Fruit fly (Drosophila melanogaster) whole organism, embryonic: ENCODE results near the gene frtz.

Experiments
- ATbp ChIP-seq: fragments of 200-800 bp; sonication (Bioruptor generic); optimal IDR thresholded peaks from 2 replicates; lab custom pipeline; 2017; ENCODE audit warnings: missing biosample characterization, mild to moderate bottlenecking, missing genetic modification characterization, missing genetic modification reagents
- Asciz ChIP-seq: fragments of 200-800 bp; sonication (Bioruptor generic); optimal IDR thresholded peaks from 2 replicates; lab custom pipeline; 2017; ENCODE audit warnings: missing biosample characterization, mild to moderate bottlenecking, missing genetic modification characterization, missing genetic modification reagents
- Awh ChIP-seq: fragments of 200-800 bp; sonication (Bioruptor generic); IDR thresholded peaks from 2 replicates; pipeline ENCODE4, ENCODE4 v1.3.6; 2022; ENCODE audit warnings: missing biosample characterization, missing genetic modification characterization
- B-H1 ChIP-seq: fragments of 200-800 bp; sonication (Bioruptor generic); IDR thresholded peaks from 3 replicates; pipeline ENCODE4 v1.3.6; 2022; ENCODE audit warnings: missing biosample characterization, missing genetic modification characterization
- CG11504 ChIP-seq: fragments of 200-800 bp; sonication (Bioruptor generic); optimal IDR thresholded peaks from 3 replicates; lab custom pipeline; 2019; ENCODE audit warnings: missing biosample characterization, mild to moderate bottlenecking, missing genetic modification characterization, moderate library complexity
- CG11696 ChIP-seq: fragments of 200-800 bp; sonication (Bioruptor generic); IDR thresholded peaks from 2 replicates; pipeline ENCODE4 v1.3.6; 2022; ENCODE audit warnings: missing biosample characterization, missing genetic modification characterization
- CG12299 ChIP-seq: fragments of 200-800 bp; sonication (Bioruptor generic); optimal IDR thresholded peaks from 2 replicates; lab custom pipeline; 2018; ENCODE audit warnings: missing biosample characterization, mild to moderate bottlenecking, missing genetic modification characterization
- CG12391 ChIP-seq: fragments of 200-800 bp; sonication (Bioruptor generic); optimal IDR thresholded peaks from 3 replicates; lab custom pipeline; 2018; ENCODE audit warnings: missing biosample characterization, mild to moderate bottlenecking, missing genetic modification characterization, moderate library complexity
- CG14441 ChIP-seq: fragments of 200-800 bp; sonication (Bioruptor generic); IDR thresholded peaks from 2 replicates; pipeline ENCODE4 v1.3.6; 2022; ENCODE audit warnings: missing biosample characterization, missing genetic modification characterization
- CG15601 ChIP-seq: fragments of 200-800 bp; sonication (Bioruptor generic); optimal IDR thresholded peaks from 3 replicates; lab custom pipeline; 2019; ENCODE audit warnings: missing biosample characterization, mild to moderate bottlenecking, missing genetic modification characterization, moderate library complexity
- CG1792 ChIP-seq: fragments of 200-800 bp; sonication (Bioruptor generic); optimal IDR thresholded peaks from 2 replicates; lab custom pipeline; 2016; ENCODE audit warnings: missing biosample characterization, missing genetic modification characterization
- CG18011 ChIP-seq: fragments of 200-800 bp; sonication (Bioruptor generic); optimal IDR thresholded peaks from 2 replicates; lab custom pipeline; 2017; ENCODE audit warnings: missing biosample characterization, missing genetic modification characterization, mild to moderate bottlenecking, moderate library complexity, missing genotype
- CG18764 ChIP-seq: fragments of 200-800 bp; sonication (Bioruptor generic); optimal IDR thresholded peaks from 3 replicates; lab custom pipeline; 2016; ENCODE audit warnings: missing biosample characterization, missing genetic modification characterization
- CG2202 ChIP-seq: fragments of 200-800 bp; sonication (Bioruptor generic); optimal IDR thresholded peaks from 2 replicates; lab custom pipeline; 2018; ENCODE audit warnings: missing biosample characterization, mild to moderate bottlenecking, missing genetic modification characterization
- CG6854 ChIP-seq: fragments of 200-800 bp; sonication (Bioruptor generic); optimal IDR thresholded peaks from 3 replicates; lab custom pipeline; 2017; ENCODE audit warnings: missing biosample characterization, mild to moderate bottlenecking, missing genetic modification characterization
- CG8089 ChIP-seq: fragments of 200-800 bp; sonication (Bioruptor generic); optimal IDR thresholded peaks from 3 replicates; lab custom pipeline; 2016; ENCODE audit warnings: missing biosample characterization, missing genetic modification characterization
- CG8765 ChIP-seq: fragments of 200-800 bp; sonication (Bioruptor generic); IDR thresholded peaks from 2 replicates; pipeline ENCODE4 v1.3.6; 2022; ENCODE audit warnings: missing biosample characterization, missing genetic modification characterization
- CG9215 ChIP-seq: fragments of 200-800 bp; sonication (Bioruptor generic); IDR thresholded peaks from 2 replicates; pipeline ENCODE4 v1.3.6; 2022; ENCODE audit warnings: missing biosample characterization, missing genetic modification characterization
- CG9876 ChIP-seq: fragments of 200-800 bp; sonication (Bioruptor generic); optimal IDR thresholded peaks from 2 replicates; lab custom pipeline; 2016; ENCODE audit warnings: missing biosample characterization, missing genetic modification characterization
- Dbx ChIP-seq: fragments of 200-800 bp; sonication (Bioruptor generic); IDR thresholded peaks from 3 replicates; pipeline ENCODE4 v1.3.6; 2022; ENCODE audit warnings: missing biosample characterization, missing genetic modification characterization
- Elba2 ChIP-seq: fragments of 200-800 bp; sonication (Bioruptor generic); optimal IDR thresholded peaks from 3 replicates; lab custom pipeline; 2016; ENCODE audit warnings: missing biosample characterization, missing genetic modification characterization
- H2.0 ChIP-seq: fragments of 200-800 bp; sonication (Bioruptor generic); IDR thresholded peaks from 2 replicates; pipeline ENCODE4 v1.3.6; 2022; ENCODE audit warnings: missing biosample characterization, missing genetic modification characterization
- HLH3B ChIP-seq: fragments of 200-800 bp; sonication (Bioruptor generic); IDR thresholded peaks from 2 replicates; pipeline ENCODE4 v1.3.6; 2022; ENCODE audit warnings: missing biosample characterization, missing genetic modification characterization
- HLH4C ChIP-seq: fragments of 200-800 bp; sonication (Bioruptor generic); IDR thresholded peaks from 3 replicates; pipeline ENCODE4 v1.3.6; 2022; ENCODE audit warnings: missing biosample characterization, missing genetic modification characterization; ENCODE audit not compliant: partially characterized antibody
- Hr78 ChIP-seq, 2 experiments: fragments of 200-800 bp in 1 of 2; fragments of >200 bp in 1 of 2; sonication (Bioruptor generic) in 1 of 2; optimal IDR thresholded peaks; 2 replicates each; lab custom pipeline; 2017 to 2019; ENCODE audit warnings: missing biosample characterization in 2 of 2, missing genetic modification characterization in 2 of 2, mild to moderate bottlenecking in 1 of 2, moderate library complexity in 1 of 2
- Hsf ChIP-seq: fragments of 200-800 bp; sonication (Bioruptor generic); optimal IDR thresholded peaks from 3 replicates; lab custom pipeline; 2016; ENCODE audit warnings: missing biosample characterization, missing genetic modification characterization
- MESR4 ChIP-seq: fragments of 200-800 bp; sonication (Bioruptor generic); optimal IDR thresholded peaks from 2 replicates; lab custom pipeline; 2018; ENCODE audit warnings: missing biosample characterization, mild to moderate bottlenecking, missing genetic modification characterization, moderate library complexity
- Meics ChIP-seq: fragments of 200-800 bp; sonication (Bioruptor generic); optimal IDR thresholded peaks from 2 replicates; lab custom pipeline; 2017; ENCODE audit warnings: missing biosample characterization, mild to moderate bottlenecking, missing genetic modification characterization
- Ptx1 ChIP-seq: fragments of 200-800 bp; sonication (Bioruptor generic); IDR thresholded peaks from 2 replicates; pipeline ENCODE4 v1.3.6; 2022; ENCODE audit warnings: missing biosample characterization, missing genetic modification characterization
- Scr ChIP-seq: fragments of 200-800 bp; sonication (Bioruptor generic); IDR thresholded peaks from 2 replicates; pipeline ENCODE4 v1.3.6; 2022; ENCODE audit warnings: missing biosample characterization, missing genetic modification characterization; ENCODE audit not compliant: partially characterized antibody
- Spps ChIP-seq: fragments of 200-800 bp; sonication (Bioruptor generic); optimal IDR thresholded peaks from 2 replicates; lab custom pipeline; 2018; ENCODE audit warnings: missing biosample characterization, mild to moderate bottlenecking, missing genetic modification characterization
- ara ChIP-seq: fragments of 200-800 bp; sonication (Bioruptor generic); IDR thresholded peaks from 2 replicates; pipeline ENCODE4 v1.3.6; 2022; ENCODE audit warnings: missing biosample characterization, missing genetic modification characterization
- ash1 ChIP-seq: fragments of 200-800 bp; sonication (Bioruptor generic); optimal IDR thresholded peaks from 2 replicates; lab custom pipeline; 2018; ENCODE audit warnings: missing biosample characterization, mild to moderate bottlenecking, missing genetic modification characterization
- cas ChIP-seq: fragments of 200-800 bp; sonication (Bioruptor generic); IDR thresholded peaks from 2 replicates; pipeline ENCODE4 v1.3.6; 2022; ENCODE audit warnings: missing biosample characterization, missing genetic modification characterization
- caup ChIP-seq: fragments of 200-800 bp; sonication (Bioruptor generic); optimal IDR thresholded peaks from 3 replicates; lab custom pipeline; 2017; ENCODE audit warnings: missing biosample characterization, mild to moderate bottlenecking, missing genetic modification characterization, moderate library complexity; ENCODE audit not compliant: severe bottlenecking
- da ChIP-seq: fragments of 200-800 bp; sonication (Bioruptor generic); optimal IDR thresholded peaks from 2 replicates; lab custom pipeline; 2016; ENCODE audit warnings: missing biosample characterization, missing genetic modification characterization
- dm ChIP-seq: fragments of 200-800 bp; sonication (Bioruptor generic); optimal IDR thresholded peaks from 3 replicates; lab custom pipeline; 2016; ENCODE audit warnings: missing biosample characterization, missing genetic modification characterization
- dmrt99B ChIP-seq: fragments of 200-800 bp; sonication (Bioruptor generic); optimal IDR thresholded peaks from 2 replicates; lab custom pipeline; 2018; ENCODE audit warnings: missing biosample characterization, mild to moderate bottlenecking, missing genetic modification characterization, moderate library complexity
- en ChIP-seq: fragments of 200-800 bp; sonication (Bioruptor generic); optimal IDR thresholded peaks from 2 replicates; lab custom pipeline; 2016; ENCODE audit warnings: missing biosample characterization, missing genetic modification characterization
- fru ChIP-seq: fragments of >200 bp; optimal IDR thresholded peaks from 2 replicates; lab custom pipeline; 2017
- hkb ChIP-seq, 2 experiments: fragments of 200-800 bp in 1 of 2; fragments of >200 bp in 1 of 2; sonication (Bioruptor generic) in 1 of 2; IDR thresholded peaks in 1 of 2; optimal IDR thresholded peaks in 1 of 2; 2 replicates each; pipeline versions ENCODE4 v1.3.6 to Lab custom; 2017 to 2022; ENCODE audit warnings: missing biosample characterization in 1 of 2, missing genetic modification characterization in 1 of 2
- insv ChIP-seq, 2 experiments: fragments of 200-800 bp; sonication (Bioruptor generic); optimal IDR thresholded peaks; 3 replicates each; lab custom pipeline; 2016 to 2018; ENCODE audit warnings: missing biosample characterization in 2 of 2, missing genetic modification characterization in 2 of 2
- mld ChIP-seq: fragments of 200-800 bp; sonication (Bioruptor generic); IDR thresholded peaks from 3 replicates; pipeline ENCODE4 v1.3.6; 2022; ENCODE audit warnings: missing biosample characterization, missing genetic modification characterization; ENCODE audit not compliant: partially characterized antibody
- nmo ChIP-seq: fragments of 200-800 bp; sonication (Bioruptor generic); optimal IDR thresholded peaks from 2 replicates; lab custom pipeline; 2018; ENCODE audit warnings: missing biosample characterization, mild to moderate bottlenecking, missing genetic modification characterization, moderate library complexity
- so ChIP-seq: fragments of 200-800 bp; sonication (Bioruptor generic); IDR thresholded peaks from 3 replicates; pipeline ENCODE4 v1.3.6; 2022; ENCODE audit warnings: missing biosample characterization, missing genetic modification characterization
- sob ChIP-seq: fragments of 200-800 bp; sonication (Bioruptor generic); IDR thresholded peaks from 2 replicates; pipeline ENCODE4 v1.3.6; 2022; ENCODE audit warnings: missing biosample characterization, missing genetic modification characterization
- sug ChIP-seq: fragments of 200-800 bp; optimal IDR thresholded peaks from 2 replicates; lab custom pipeline; 2019; ENCODE audit warnings: missing biosample characterization, mild to moderate bottlenecking, missing genetic modification characterization, moderate library complexity
- zfh2 ChIP-seq: fragments of 200-800 bp; sonication (Bioruptor generic); optimal IDR thresholded peaks from 2 replicates; lab custom pipeline; 2016; ENCODE audit warnings: missing biosample characterization, missing genetic modification characterization

The frtz gene

dm6 chr2L:1727826-1728619 is 12.4 kb upstream of the frtz start:
- TF ChIP-seq Spps (tag; lab: Kevin White, UChicago) (peak; percentile 84), CG9215 (GFP tag; lab: Robert Waterston, UW) (peak; percentile 97), Ptx1 (GFP tag; lab: Robert Waterston, UW) (peak; percentile 98), Hr78 (GFP tag; optimal IDR thresholded peaks at IDR 0.05; lab: Kevin White, UChicago) (peak in 1 of 2 experiments; percentile 94), CG14441 (GFP tag; lab: Robert Waterston, UW) (peak; percentile 96), HLH4C (GFP tag; lab: Robert Waterston, UW) (peak; percentile 89), CG12391 (tag; lab: Kevin White, UChicago) (peak; percentile 98), MESR4 (GFP tag; lab: Kevin White, UChicago) (peak; percentile 17), Meics (GFP tag; lab: Kevin White, UChicago) (peak; percentile 97), sug (tag; lab: Kevin White, UChicago) (peak; percentile 99), CG18011 (GFP tag; lab: Kevin White, UChicago) (peak; percentile 91), Elba2 (no peak), ara (peak; percentile 94), ATbp (GFP tag; lab: Kevin White, UChicago) (peak; percentile 98), caup (GFP tag; lab: Kevin White, UChicago) (peak; percentile 99), so (GFP tag; lab: Robert Waterston, UW) (peak; percentile 97), CG1792 (GFP tag; lab: Kevin White, UChicago) (peak; percentile 71), H2.0 (GFP tag; lab: Robert Waterston, UW) (peak; percentile 94), Awh (GFP tag; lab: Robert Waterston, UW) (peak; percentile 92), CG11696 (GFP tag; lab: Robert Waterston, UW) (peak; percentile 87), CG8765 (GFP tag; lab: Robert Waterston, UW) (peak; percentile 89), B-H1 (peak; percentile 90), da (GFP tag; lab: Kevin White, UChicago) (no peak), CG12299 (tag; lab: Kevin White, UChicago) (peak; percentile 99), dm (GFP tag; lab: Kevin White, UChicago) (peak; percentile 78), ash1 (peak; percentile 36), CG11504 (peak; percentile 97), Asciz (GFP tag; lab: Kevin White, UChicago) (peak; percentile 90), Hsf (GFP tag; lab: Kevin White, UChicago) (peak; percentile 89), en (GFP tag; lab: Kevin White, UChicago) (peak; percentile 33), CG2202 (peak; percentile 95), CG9876 (GFP tag; lab: Kevin White, UChicago) (peak; percentile 25), CG15601 (peak; percentile 98), dmrt99B (tag; lab: Kevin White, UChicago) (peak; percentile 97), nmo (GFP tag; lab: Kevin White, UChicago) (peak; percentile 98), Scr (peak; percentile 97), CG6854 (GFP tag; lab: Kevin White, UChicago) (peak; percentile 97), CG18764 (GFP tag; lab: Kevin White, UChicago) (peak; percentile 86), sob (GFP tag; lab: Robert Waterston, UW) (peak; percentile 98), zfh2 (GFP tag; lab: Kevin White, UChicago) (peak; percentile 93), insv (GFP tag; optimal IDR thresholded peaks at IDR 0.05; lab: Kevin White, UChicago) (peak in 1 of 2 experiments; percentile 88), CG8089 (GFP tag; lab: Kevin White, UChicago) (peak; percentile 62), hkb (optimal IDR thresholded peaks at IDR 0.05; lab: Kevin White, UChicago) (no peak), hkb (GFP tag; IDR thresholded peaks at IDR 0.05; lab: Robert Waterston, UW) (peak; percentile 98), cas (GFP tag; lab: Robert Waterston, UW) (peak; percentile 93), fru (lab: Kevin White, UChicago) (no peak), mld (GFP tag; lab: Robert Waterston, UW) (peak; percentile 87; the same call in 2 of the 3 replicates), Dbx (peak; percentile 99), HLH3B (GFP tag; lab: Robert Waterston, UW) (peak; percentile 95)
